Worm (Caenorhabditis elegans) whole organism, L4/young adult: ENCODE results near the gene dpy-22.

Experiments
- W03F9.2 ChIP-seq: fragments of 150-350 bp; optimal IDR thresholded peaks from 2 replicates; lab custom pipeline; 2014; ENCODE audit warnings: missing biosample characterization, missing genetic modification characterization
- dao-5 ChIP-seq: sonication (generic microtip); optimal IDR thresholded peaks from 2 replicates; lab custom pipeline; 2016; ENCODE audit warnings: missing genotype, missing genetic modification characterization, moderate library complexity, missing compliant biosample characterization
- him-1 ChIP-seq: sonication (generic microtip); optimal IDR thresholded peaks from 2 replicates; lab custom pipeline; 2016; ENCODE audit warnings: missing genotype, missing genetic modification reagents, missing genetic modification characterization, missing compliant biosample characterization

- TF ChIP-seq him-1 (no peak), dao-5 (no peak), W03F9.2 (no peak)
Observed at ce11 chrX:9858069-9858468, 36.0 kb upstream of the dpy-22 start, which contains the start of gene scav-5.
